Fruit fly (Drosophila melanogaster): ENCODE measurements around the gene CG15563.

CG15563 gene

dm6 chr3R:31222125-31222889 lies 9.8 kb downstream of the CG15563 start (continued):
- TF ChIP-seq MTF-1 (GFP tag; optimal IDR thresholded peaks at IDR 0.05; ENCODE audit: borderline replicate concordance) (peak; percentile 53), CG8944 (GFP tag; optimal IDR thresholded peaks at IDR 0.05) (peak; percentile 68), prd (optimal IDR thresholded peaks at IDR 0.05) (no peak), prd (GFP tag; IDR thresholded peaks at IDR 0.05) (no peak), CG33557 (GFP tag; optimal IDR thresholded peaks at IDR 0.05) (peak; percentile 76), fd64A (GFP tag; optimal IDR thresholded peaks at IDR 0.05) (peak; percentile 53), lola (GFP tag; optimal IDR thresholded peaks at IDR 0.05) (peak in 1 of 3 experiments; percentile 85), sc (optimal IDR thresholded peaks at IDR 0.05) (no peak), sc (GFP tag; optimal IDR thresholded peaks at IDR 0.05) (peak; percentile 78), CG6272 (GFP tag; IDR thresholded peaks at IDR 0.05) (peak; percentile 53), CG33213 (GFP tag; optimal IDR thresholded peaks at IDR 0.05) (peak; percentile 77), CG31365 (tag; optimal IDR thresholded peaks at IDR 0.05) (peak; percentile 53), CG10209 (GFP tag; optimal IDR thresholded peaks at IDR 0.05) (peak; percentile 89), maf-S (GFP tag; optimal IDR thresholded peaks at IDR 0.05) (peak; percentile 84), CG12942 (GFP tag; optimal IDR thresholded peaks at IDR 0.05) (peak; percentile 77), tin (GFP tag; optimal IDR thresholded peaks at IDR 0.05) (peak; percentile 73), ato (GFP tag; IDR thresholded peaks at IDR 0.05; ENCODE audit: partially characterized antibody) (no peak), lilli (GFP tag; optimal IDR thresholded peaks at IDR 0.05) (peak; percentile 87), CG16815 (GFP tag; optimal IDR thresholded peaks at IDR 0.05) (peak; percentile 84), GATAe (GFP tag; conservative IDR thresholded peaks at IDR 0.05) (no peak), Vsx1 (GFP tag; optimal IDR thresholded peaks at IDR 0.05) (peak; percentile 52), oc (tag; optimal IDR thresholded peaks at IDR 0.05) (peak; percentile 78), Lim3 (GFP tag; IDR thresholded peaks at IDR 0.05) (no peak), tll (GFP tag; optimal IDR thresholded peaks at IDR 0.05) (peak in 1 of 2 experiments; percentile 20), jumu (GFP tag; optimal IDR thresholded peaks at IDR 0.05) (peak; percentile 78), CG17385 (GFP tag; optimal IDR thresholded peaks at IDR 0.05) (peak; percentile 78), CG10147 (GFP tag; optimal IDR thresholded peaks at IDR 0.05) (peak; percentile 88), BEAF-32 (GFP tag; optimal IDR thresholded peaks at IDR 0.05) (no peak), nerfin-1 (tag; optimal IDR thresholded peaks at IDR 0.05) (peak; percentile 67), zen2 (GFP tag; IDR thresholded peaks at IDR 0.05; ENCODE audit: partially characterized antibody) (no peak), CG12769 (tag; optimal IDR thresholded peaks at IDR 0.05) (peak; percentile 90), vfl (GFP tag; optimal IDR thresholded peaks at IDR 0.05) (peak; percentile 82), CG8089 (GFP tag; optimal IDR thresholded peaks at IDR 0.05) (peak; percentile 75), otp (GFP tag; IDR thresholded peaks at IDR 0.05) (no peak), Usf (GFP tag; optimal IDR thresholded peaks at IDR 0.05) (peak; percentile 64), ftz-f1 (GFP tag; optimal IDR thresholded peaks at IDR 0.05) (no peak), ab (GFP tag; optimal IDR thresholded peaks at IDR 0.05) (peak; percentile 42), org-1 (GFP tag; optimal IDR thresholded peaks at IDR 0.05) (peak; percentile 90), Bgb (GFP tag; IDR thresholded peaks at IDR 0.05; ENCODE audit: partially characterized antibody) (no peak), CG12219 (GFP tag; optimal IDR thresholded peaks at IDR 0.05) (peak; percentile 89), Camta (GFP tag; optimal IDR thresholded peaks at IDR 0.05) (peak; percentile 86), dmrt99B (tag; optimal IDR thresholded peaks at IDR 0.05) (peak; percentile 89), CG16863 (GFP tag; optimal IDR thresholded peaks at IDR 0.05) (peak; percentile 86), odd (GFP tag; optimal IDR thresholded peaks at IDR 0.05) (peak; percentile 74), HLH4C (GFP tag; IDR thresholded peaks at IDR 0.05; ENCODE audit: partially characterized antibody) (no peak), seq (GFP tag; IDR thresholded peaks at IDR 0.05) (no peak), CG1603 (tag; optimal IDR thresholded peaks at IDR 0.05) (peak; percentile 84), Meics (GFP tag; optimal IDR thresholded peaks at IDR 0.05) (peak; percentile 89)

Data from whole organism, embryonic.